Worm (Caenorhabditis elegans) whole organism, L4/young adult: ENCODE results near the gene T03F7.6.

ENCODE experiments used
- W03F9.2 ChIP-seq: fragments of 150-350 bp; optimal IDR thresholded peaks from 2 replicates; lab custom pipeline; 2014; ENCODE audit warnings: missing biosample characterization, missing genetic modification characterization
- dao-5 ChIP-seq: sonication (generic microtip); optimal IDR thresholded peaks from 2 replicates; lab custom pipeline; 2016; ENCODE audit warnings: missing genotype, missing genetic modification characterization, moderate library complexity, missing compliant biosample characterization
- him-1 ChIP-seq: sonication (generic microtip); optimal IDR thresholded peaks from 2 replicates; lab custom pipeline; 2016; ENCODE audit warnings: missing genotype, missing genetic modification reagents, missing genetic modification characterization, missing compliant biosample characterization

- TF ChIP-seq him-1 (peak; percentile 37), dao-5 (peak; percentile 96), W03F9.2 (tag; lab: Kevin White, UChicago) (peak; percentile 78)
Measured at ce11 chrV:11314025-11314880, 19.8 kb downstream of the T03F7.6 start.
